Fruit fly (Drosophila melanogaster): ENCODE data around the gene CG5167.
A peak's percentile ranks its signal among the peaks of the same experiment; 100 is the strongest.

The CG5167 gene

dm6 chr3R:12448889-12449314, 42.6 kb downstream of the CG5167 start, which contains the start of gene CG18549 (continued):
- TF ChIP-seq esg (GFP tag; conservative IDR thresholded peaks at IDR 0.05) (peak; percentile 100), CG10366 (GFP tag; IDR thresholded peaks at IDR 0.05) (peak; percentile 100), NfI (GFP tag; optimal IDR thresholded peaks at IDR 0.05) (peak; percentile 100), CG13287 (GFP tag; IDR thresholded peaks at IDR 0.05; ENCODE audit: partially characterized antibody) (peak; percentile 88), ewg (GFP tag; optimal IDR thresholded peaks at IDR 0.05) (peak; percentile 99), eyg (GFP tag; optimal IDR thresholded peaks at IDR 0.05) (peak; percentile 99), lov (optimal IDR thresholded peaks at IDR 0.05) (no peak), lov (GFP tag; IDR thresholded peaks at IDR 0.05) (peak; percentile 100), CG1024 (GFP tag; IDR thresholded peaks at IDR 0.05) (peak; percentile 98), CG13424 (tag; optimal IDR thresholded peaks at IDR 0.05) (peak; percentile 100), CG3065 (GFP tag; optimal IDR thresholded peaks at IDR 0.05) (peak; percentile 99), kay (GFP tag; optimal IDR thresholded peaks at IDR 0.05) (peak; percentile 99), grn (GFP tag; optimal IDR thresholded peaks at IDR 0.05) (peak; percentile 97), Oli (tag; optimal IDR thresholded peaks at IDR 0.05) (peak; percentile 100), dpn (GFP tag; optimal IDR thresholded peaks at IDR 0.05) (peak; percentile 99 to 100), CG9932 (GFP tag; IDR thresholded peaks at IDR 0.05) (peak; percentile 99), ro (GFP tag; IDR thresholded peaks at IDR 0.05) (peak; percentile 99), CG2678 (tag; optimal IDR thresholded peaks at IDR 0.05) (peak; percentile 100), CG2129 (GFP tag; IDR thresholded peaks at IDR 0.05; ENCODE audit: partially characterized antibody) (peak; percentile 62), H2.0 (GFP tag; IDR thresholded peaks at IDR 0.05) (peak; percentile 100), nmo (GFP tag; optimal IDR thresholded peaks at IDR 0.05) (peak; percentile 100), repo (GFP tag; optimal IDR thresholded peaks at IDR 0.05) (peak; percentile 98), fd64A (GFP tag; optimal IDR thresholded peaks at IDR 0.05) (peak; percentile 100), PHDP (tag; optimal IDR thresholded peaks at IDR 0.05) (peak; percentile 100), CG16813 (GFP tag; IDR thresholded peaks at IDR 0.05; ENCODE audit: partially characterized antibody) (peak; percentile 80), CG4282 (GFP tag; optimal IDR thresholded peaks at IDR 0.05) (peak; percentile 96), phol (tag; optimal IDR thresholded peaks at IDR 0.05) (peak; percentile 100), CG14441 (GFP tag; IDR thresholded peaks at IDR 0.05) (peak; percentile 100), oc (tag; optimal IDR thresholded peaks at IDR 0.05) (peak; percentile 100), zfh2 (GFP tag; optimal IDR thresholded peaks at IDR 0.05) (peak; percentile 98), CG2116 (GFP tag; optimal IDR thresholded peaks at IDR 0.05) (peak; percentile 94), Sin3A (optimal IDR thresholded peaks at IDR 0.05) (no peak), CG2889 (GFP tag; IDR thresholded peaks at IDR 0.05) (peak; percentile 99), CG9727 (GFP tag; optimal IDR thresholded peaks at IDR 0.05) (peak; percentile 100), CG31224 (GFP tag; IDR thresholded peaks at IDR 0.05) (peak; percentile 98), CG12299 (tag; optimal IDR thresholded peaks at IDR 0.05) (peak; percentile 100), stc (GFP tag; IDR thresholded peaks at IDR 0.05) (peak; percentile 100), CG15514 (GFP tag; optimal IDR thresholded peaks at IDR 0.05) (peak; percentile 96), Gug (GFP tag; IDR thresholded peaks at IDR 0.05) (peak; percentile 99), CG13775 (GFP tag; optimal IDR thresholded peaks at IDR 0.05) (peak; percentile 99), bbx (GFP tag; IDR thresholded peaks at IDR 0.05; ENCODE audit: partially characterized antibody) (peak; percentile 76), crc (GFP tag; optimal IDR thresholded peaks at IDR 0.05) (peak; percentile 98), odd (GFP tag; optimal IDR thresholded peaks at IDR 0.05) (peak; percentile 100), al (GFP tag; IDR thresholded peaks at IDR 0.05) (peak; percentile 99), vnd (GFP tag; IDR thresholded peaks at IDR 0.05; ENCODE audit: partially characterized antibody) (peak; percentile 65), ATbp (GFP tag; optimal IDR thresholded peaks at IDR 0.05) (peak; percentile 100), hbn (GFP tag; IDR thresholded peaks at IDR 0.05; ENCODE audit: partially characterized antibody) (peak; percentile 86), CG12236 (GFP tag; optimal IDR thresholded peaks at IDR 0.05) (peak; percentile 99), trem (tag; optimal IDR thresholded peaks at IDR 0.05) (peak; percentile 98), Elba2 (GFP tag; optimal IDR thresholded peaks at IDR 0.05) (peak; percentile 76), CTCF (GFP tag; optimal IDR thresholded peaks at IDR 0.05) (peak; percentile 81), Rx (GFP tag; IDR thresholded peaks at IDR 0.05) (peak; percentile 99)

All from whole organism, embryonic.